Worm (Caenorhabditis elegans): ENCODE results near the gene srbc-30.

DNA sequence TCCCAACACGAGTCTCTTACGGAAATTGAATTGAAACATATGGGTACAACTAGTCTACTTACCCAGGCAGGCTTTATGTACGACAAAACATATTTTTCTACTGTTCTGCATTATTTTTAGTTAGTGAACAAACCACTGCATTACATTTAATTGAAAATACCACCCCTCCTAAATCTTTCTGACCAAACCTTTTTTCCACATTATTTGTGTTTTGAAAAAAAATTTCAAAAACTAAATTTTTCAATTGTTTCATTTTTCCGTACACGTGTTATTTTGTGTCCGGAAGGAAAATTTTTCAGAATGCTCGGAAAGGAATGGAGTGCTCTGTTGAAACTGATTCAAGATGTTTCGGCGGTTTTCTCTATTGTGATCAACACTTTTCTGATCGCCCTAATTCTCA, 32.1 kb upstream of the srbc-30 start, which contains the start of gene str-226:
- TF ChIP-seq nfya-1 (tag; optimal IDR thresholded peaks at IDR 0.05; ENCODE audit: borderline replicate concordance, insufficient read depth) = no peak
- TF ChIP-seq somi-1 (GFP tag; optimal IDR thresholded peaks at IDR 0.05) = no peak
- TF ChIP-seq tbx-9 (tag; optimal IDR thresholded peaks at IDR 0.05; ENCODE audit: borderline replicate concordance) = no peak
- TF ChIP-seq unc-62 (GFP tag; optimal IDR thresholded peaks at IDR 0.05) = no peak
- TF ChIP-seq lag-1 (GFP tag; IDR thresholded peaks at IDR 0.05) = no peak
- no peak for TF ChIP-seq aptf-2 (GFP tag; conservative IDR thresholded peaks at IDR 0.05)
- TF ChIP-seq T26A5.8 (tag; optimal IDR thresholded peaks at IDR 0.05) = no peak
- TF ChIP-seq efl-1 (GFP tag; optimal IDR thresholded peaks at IDR 0.05) = no peak
- TF ChIP-seq ceh-58 (GFP tag; IDR thresholded peaks at IDR 0.05) = no peak
- TF ChIP-seq ama-1 (optimal IDR thresholded peaks at IDR 0.05) = no peak
- TF ChIP-seq ama-1 (GFP tag; optimal IDR thresholded peaks at IDR 0.05) = no peak
- no peak for TF ChIP-seq C17E4.6 (GFP tag; IDR thresholded peaks at IDR 0.05)

Measured in whole organism, young adult.